Worm (Caenorhabditis elegans) whole organism, L4 larva: ENCODE data around the gene sprr-2.

Experiments used
- ama-1 ChIP-seq: fragments of 150-350 bp; optimal IDR thresholded peaks from 2 replicates; lab custom pipeline; 2014; ENCODE audit warnings: inconsistent platforms, mixed read lengths
- ceh-20 ChIP-seq: fragments of 200-800 bp; sonication (Bioruptor generic); IDR thresholded peaks from 2 replicates; pipeline ENCODE4 v1.3.6; 2022; ENCODE audit warnings: missing genetic modification reagents, missing genetic modification characterization, missing compliant biosample characterization
- ces-1 ChIP-seq: fragments of 150-350 bp; sonication (generic microtip); optimal IDR thresholded peaks from 4 replicates; lab custom pipeline; 2014; ENCODE audit warnings: missing biosample characterization, missing genetic modification reagents, missing genetic modification characterization
- ctbp-1 ChIP-seq: fragments of 200-800 bp; sonication (Bioruptor generic); IDR thresholded peaks from 2 replicates; pipeline ENCODE4 v1.3.6; 2022; ENCODE audit warnings: missing genetic modification reagents, missing genetic modification characterization, missing compliant biosample characterization
- egl-27 ChIP-seq: sonication (generic microtip); optimal IDR thresholded peaks from 3 replicates; lab custom pipeline; 2017; ENCODE audit warnings: missing biosample characterization, missing genetic modification reagents, missing genetic modification characterization
- fkh-10 ChIP-seq: fragments of 150-350 bp; optimal IDR thresholded peaks from 2 replicates; lab custom pipeline; 2014; ENCODE audit warnings: missing biosample characterization, missing genetic modification reagents, missing genetic modification characterization
- fos-1 ChIP-seq: fragments of 150-350 bp; optimal IDR thresholded peaks from 2 replicates; lab custom pipeline; 2014; ENCODE audit warnings: missing biosample characterization, missing genetic modification characterization
- mep-1 ChIP-seq: fragments of 150-350 bp; sonication (generic microtip); optimal IDR thresholded peaks from 3 replicates; lab custom pipeline; 2014; ENCODE audit warnings: missing biosample characterization, missing genetic modification characterization
- nhr-237 ChIP-seq: sonication (generic microtip); optimal IDR thresholded peaks from 2 replicates; lab custom pipeline; 2017; ENCODE audit warnings: missing biosample characterization, missing genetic modification characterization
- nhr-25 ChIP-seq: sonication (generic microtip); optimal IDR thresholded peaks from 2 replicates; lab custom pipeline; 2017; ENCODE audit warnings: missing genetic modification characterization, mild to moderate bottlenecking, missing compliant biosample characterization, antibody characterized with exemption, moderate library complexity, borderline replicate concordance; ENCODE audit not compliant: insufficient read depth
- skn-1 ChIP-seq: fragments of 150-350 bp; optimal IDR thresholded peaks from 2 replicates; lab custom pipeline; 2014; ENCODE audit warnings: missing biosample characterization, missing genetic modification characterization
- snpc-4 ChIP-seq: fragments of 150-350 bp; optimal IDR thresholded peaks from 2 replicates; lab custom pipeline; 2014; ENCODE audit warnings: missing biosample characterization, missing genetic modification characterization
- tag-97 ChIP-seq: fragments of 200-800 bp; sonication (Bioruptor generic); IDR thresholded peaks from 2 replicates; pipeline ENCODE4 v1.3.6; 2022; ENCODE audit warnings: missing genetic modification characterization, missing compliant biosample characterization
- zag-1 ChIP-seq: fragments of 150-350 bp; optimal IDR thresholded peaks from 2 replicates; lab custom pipeline; 2014; ENCODE audit warnings: missing biosample characterization, missing genetic modification characterization

DNA sequence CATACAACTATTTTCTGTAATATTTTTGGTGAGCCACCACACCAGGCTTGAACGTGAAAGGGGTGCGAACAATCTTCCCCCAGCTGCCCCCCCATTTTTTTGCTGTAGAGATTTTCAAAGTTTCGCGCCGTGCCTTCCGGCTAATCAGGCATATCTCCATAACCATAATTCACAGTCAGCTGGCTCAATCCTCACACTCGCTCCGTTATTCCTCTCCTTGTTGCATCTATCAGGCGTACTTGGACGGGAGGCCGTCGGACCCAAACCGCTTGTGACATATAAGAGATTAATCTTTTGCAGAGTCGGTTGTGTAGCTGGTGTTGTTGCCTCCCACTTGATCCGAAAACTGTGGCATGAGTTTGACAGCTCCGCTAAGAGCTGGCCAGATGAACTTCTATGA is 20.0 kb upstream of the sprr-2 start, which contains the start of gene unc-3:
- no peak for TF ChIP-seq fkh-10
- no peak for TF ChIP-seq tag-97 (GFP tag; lab: Robert Waterston, UW)
- TF ChIP-seq egl-27 (tag; lab: Kevin White, UChicago), result no peak
- TF ChIP-seq ceh-20 (GFP tag; lab: Robert Waterston, UW), result no peak
- no peak for TF ChIP-seq snpc-4
- TF ChIP-seq ama-1 (lab: Kevin White, UChicago), result no peak
- no peak for TF ChIP-seq zag-1
- no peak for TF ChIP-seq skn-1 (tag; lab: Kevin White, UChicago)
- TF ChIP-seq ctbp-1 (GFP tag; lab: Robert Waterston, UW), result no peak
- TF ChIP-seq nhr-25 (tag; lab: Kevin White, UChicago), result no peak
- no peak for TF ChIP-seq nhr-237 (tag; lab: Kevin White, UChicago)
- TF ChIP-seq fos-1 (tag; lab: Kevin White, UChicago), result no peak
- TF ChIP-seq ces-1 (GFP tag; lab: Kevin White, UChicago), result no peak
- no peak for TF ChIP-seq mep-1 (tag; lab: Kevin White, UChicago)
